Fruit fly (Drosophila melanogaster) whole organism, embryonic: ENCODE data around the gene mRpS18B.

Experiments used
- ATbp ChIP-seq: fragments of 200-800 bp; sonication (Bioruptor generic); optimal IDR thresholded peaks from 2 replicates; lab custom pipeline; 2017; ENCODE audit warnings: missing biosample characterization, mild to moderate bottlenecking, missing genetic modification characterization, missing genetic modification reagents
- Atf6 ChIP-seq: fragments of 200-800 bp; sonication (Bioruptor generic); IDR thresholded peaks from 2 replicates; pipeline ENCODE4 v1.3.6; 2022; ENCODE audit warnings: missing biosample characterization, missing genetic modification characterization
- C15 ChIP-seq: fragments of 200-800 bp; sonication (Bioruptor generic); IDR thresholded peaks from 3 replicates; pipeline ENCODE4 v1.3.6; 2022; ENCODE audit warnings: missing biosample characterization, missing genetic modification characterization
- CG10321 ChIP-seq: fragments of 200-800 bp; sonication (Bioruptor generic); IDR thresholded peaks from 2 replicates; pipeline ENCODE4 v1.3.6; 2022; ENCODE audit warnings: missing biosample characterization, missing genetic modification characterization
- CG10543 ChIP-seq: fragments of 200-800 bp; sonication (Bioruptor generic); optimal IDR thresholded peaks from 3 replicates; lab custom pipeline; 2017; ENCODE audit warnings: missing biosample characterization, mild to moderate bottlenecking, missing genetic modification characterization, moderate library complexity
- CG10565 ChIP-seq: fragments of 200-800 bp; sonication (Bioruptor generic); optimal IDR thresholded peaks from 3 replicates; lab custom pipeline; 2016; ENCODE audit warnings: missing biosample characterization, mild to moderate bottlenecking, missing genetic modification characterization
- CG10959 ChIP-seq: fragments of 200-800 bp; sonication (Bioruptor generic); IDR thresholded peaks from 2 replicates; pipeline ENCODE4 v1.3.6; 2022; ENCODE audit warnings: missing biosample characterization, missing genetic modification characterization
- CG11247 ChIP-seq: fragments of 200-800 bp; sonication (Bioruptor generic); IDR thresholded peaks from 2 replicates; pipeline ENCODE4 v1.3.6; 2022; ENCODE audit warnings: missing biosample characterization, missing genetic modification characterization
- CG11456 ChIP-seq: fragments of 200-800 bp; sonication (Bioruptor generic); IDR thresholded peaks from 3 replicates; pipeline ENCODE4 v1.3.6; 2022; ENCODE audit warnings: missing biosample characterization, missing genetic modification characterization
- CG11696 ChIP-seq: fragments of 200-800 bp; sonication (Bioruptor generic); IDR thresholded peaks from 2 replicates; pipeline ENCODE4 v1.3.6; 2022; ENCODE audit warnings: missing biosample characterization, missing genetic modification characterization
- CG11723 ChIP-seq: fragments of 200-800 bp; sonication (Bioruptor generic); optimal IDR thresholded peaks from 2 replicates; lab custom pipeline; 2017; ENCODE audit warnings: missing biosample characterization, mild to moderate bottlenecking, missing genetic modification characterization
- CG12769 ChIP-seq: fragments of 200-800 bp; sonication (Bioruptor generic); optimal IDR thresholded peaks from 2 replicates; lab custom pipeline; 2019; ENCODE audit warnings: missing biosample characterization, mild to moderate bottlenecking, missing genetic modification characterization, moderate library complexity
- CG14667 ChIP-seq: fragments of 200-800 bp; sonication (Bioruptor generic); IDR thresholded peaks from 2 replicates; pipeline ENCODE4 v1.3.6; 2022; ENCODE audit warnings: missing biosample characterization, missing genetic modification characterization
- CG16813 ChIP-seq: fragments of 200-800 bp; sonication (Bioruptor generic); IDR thresholded peaks from 3 replicates; pipeline ENCODE4 v1.3.6; 2022; ENCODE audit warnings: missing biosample characterization, missing genetic modification characterization; ENCODE audit not compliant: partially characterized antibody
- CG17359 ChIP-seq: fragments of 200-800 bp; sonication (Bioruptor generic); optimal IDR thresholded peaks from 3 replicates; lab custom pipeline; 2018; ENCODE audit warnings: missing biosample characterization, mild to moderate bottlenecking, missing genetic modification characterization, moderate library complexity
- CG17829 ChIP-seq: fragments of 200-800 bp; optimal IDR thresholded peaks from 2 replicates; lab custom pipeline; 2019; ENCODE audit warnings: missing biosample characterization, mild to moderate bottlenecking, missing genetic modification characterization, moderate library complexity
- CG18764 ChIP-seq: fragments of 200-800 bp; sonication (Bioruptor generic); optimal IDR thresholded peaks from 3 replicates; lab custom pipeline; 2016; ENCODE audit warnings: missing biosample characterization, missing genetic modification characterization
- CG2712 ChIP-seq: fragments of 200-800 bp; optimal IDR thresholded peaks from 3 replicates; lab custom pipeline; 2019; ENCODE audit warnings: missing biosample characterization, mild to moderate bottlenecking, missing genetic modification characterization, moderate library complexity
- CG3163 ChIP-seq: fragments of 200-800 bp; sonication (Bioruptor generic); optimal IDR thresholded peaks from 3 replicates; lab custom pipeline; 2016; ENCODE audit warnings: missing biosample characterization, missing genetic modification characterization
- CG3407 ChIP-seq: fragments of 200-800 bp; sonication (Bioruptor generic); optimal IDR thresholded peaks from 2 replicates; lab custom pipeline; 2018; ENCODE audit warnings: missing biosample characterization, mild to moderate bottlenecking, missing genetic modification characterization
- CG4404 ChIP-seq: fragments of 200-800 bp; sonication (Bioruptor generic); IDR thresholded peaks from 2 replicates; pipeline ENCODE4 v1.3.6; 2022; ENCODE audit warnings: missing biosample characterization, missing genetic modification characterization
- CG4854 ChIP-seq: fragments of 200-800 bp; sonication (Bioruptor generic); optimal IDR thresholded peaks from 2 replicates; lab custom pipeline; 2016; ENCODE audit warnings: missing biosample characterization, missing genetic modification characterization, inconsistent platforms
- CG6175 ChIP-seq: fragments of 200-800 bp; sonication (Bioruptor generic); IDR thresholded peaks from 3 replicates; pipeline ENCODE4 v1.3.6; 2022; ENCODE audit warnings: missing biosample characterization, missing genetic modification characterization
- CG7556 ChIP-seq: fragments of 200-800 bp; sonication (Bioruptor generic); optimal IDR thresholded peaks from 2 replicates; lab custom pipeline; 2017; ENCODE audit warnings: missing biosample characterization, mild to moderate bottlenecking, missing genetic modification characterization
- CG7839 ChIP-seq: fragments of 200-800 bp; sonication (Bioruptor generic); optimal IDR thresholded peaks from 3 replicates; lab custom pipeline; 2018; ENCODE audit warnings: missing biosample characterization, mild to moderate bottlenecking, missing genetic modification characterization, moderate library complexity
- CG9437 ChIP-seq: fragments of 200-800 bp; sonication (Bioruptor generic); optimal IDR thresholded peaks from 2 replicates; lab custom pipeline; 2018; ENCODE audit warnings: missing biosample characterization, mild to moderate bottlenecking, missing genetic modification characterization
- Doc2 ChIP-seq: fragments of 200-800 bp; sonication (Bioruptor generic); IDR thresholded peaks from 2 replicates; pipeline ENCODE4 v1.3.6; 2022; ENCODE audit warnings: missing biosample characterization, missing genetic modification characterization
- Gug ChIP-seq: fragments of 200-800 bp; sonication (Bioruptor generic); IDR thresholded peaks from 4 replicates; pipeline ENCODE4 v1.3.6; 2022; ENCODE audit warnings: missing biosample characterization, missing genetic modification characterization
- H15 ChIP-seq: fragments of 200-800 bp; sonication (Bioruptor generic); IDR thresholded peaks from 3 replicates; pipeline ENCODE4 v1.3.6; 2022; ENCODE audit warnings: missing biosample characterization, missing genetic modification characterization
- Hand ChIP-seq: fragments of 200-800 bp; sonication (Bioruptor generic); optimal IDR thresholded peaks from 2 replicates; lab custom pipeline; 2017; ENCODE audit warnings: mild to moderate bottlenecking, missing biosample characterization, missing genetic modification reagents, missing genetic modification characterization
- Max ChIP-seq: fragments of 200-800 bp; sonication (Bioruptor generic); optimal IDR thresholded peaks from 2 replicates; lab custom pipeline; 2016; ENCODE audit warnings: missing biosample characterization, mild to moderate bottlenecking, missing genetic modification characterization
- Sox100B ChIP-seq: fragments of 200-800 bp; sonication (Bioruptor generic); optimal IDR thresholded peaks from 3 replicates; lab custom pipeline; 2018; ENCODE audit warnings: missing biosample characterization, mild to moderate bottlenecking, missing genetic modification characterization
- TFAM ChIP-seq: fragments of 200-800 bp; sonication (Bioruptor generic); optimal IDR thresholded peaks from 2 replicates; lab custom pipeline; 2017; ENCODE audit warnings: missing biosample characterization, missing genetic modification characterization, inconsistent platforms
- Xrp1 ChIP-seq: fragments of 200-800 bp; sonication (Bioruptor generic); IDR thresholded peaks from 2 replicates; pipeline ENCODE4 v1.3.6; 2022; ENCODE audit warnings: missing biosample characterization, missing genetic modification characterization
- bcd ChIP-seq: fragments of 200-800 bp; sonication (Bioruptor generic); optimal IDR thresholded peaks from 2 replicates; lab custom pipeline; 2017; ENCODE audit warnings: missing biosample characterization, mild to moderate bottlenecking, missing genetic modification characterization
- cg ChIP-seq: fragments of 200-800 bp; sonication (Bioruptor generic); optimal IDR thresholded peaks from 3 replicates; lab custom pipeline; 2019; ENCODE audit warnings: missing biosample characterization, mild to moderate bottlenecking, missing genetic modification characterization, moderate library complexity
- dpn ChIP-seq, 2 experiments: fragments of 200-800 bp; sonication (Bioruptor generic); optimal IDR thresholded peaks; 3 replicates each; lab custom pipeline; 2016; ENCODE audit warnings: missing biosample characterization in 2 of 2, missing genetic modification characterization in 2 of 2
- ewg ChIP-seq: fragments of 200-800 bp; sonication (Bioruptor generic); optimal IDR thresholded peaks from 3 replicates; lab custom pipeline; 2017; ENCODE audit warnings: mild to moderate bottlenecking, missing biosample characterization, missing genetic modification reagents, missing genetic modification characterization
- h ChIP-seq: fragments of >200 bp; optimal IDR thresholded peaks from 2 replicates; lab custom pipeline; 2017
- hkb ChIP-seq, 2 experiments: fragments of 200-800 bp in 1 of 2; fragments of >200 bp in 1 of 2; sonication (Bioruptor generic) in 1 of 2; IDR thresholded peaks in 1 of 2; optimal IDR thresholded peaks in 1 of 2; 2 replicates each; pipeline versions ENCODE4 v1.3.6 to Lab custom; 2017 to 2022; ENCODE audit warnings: missing biosample characterization in 1 of 2, missing genetic modification characterization in 1 of 2
- p53 ChIP-seq: fragments of 200-800 bp; sonication (Bioruptor generic); optimal IDR thresholded peaks from 2 replicates; lab custom pipeline; 2016; ENCODE audit warnings: missing biosample characterization, missing genetic modification characterization
- ranshi ChIP-seq: fragments of 200-800 bp; sonication (Bioruptor generic); IDR thresholded peaks from 2 replicates; pipeline ENCODE4 v1.3.6; 2022; ENCODE audit warnings: missing biosample characterization, missing genetic modification characterization
- salm ChIP-seq: fragments of 200-800 bp; sonication (Bioruptor generic); optimal IDR thresholded peaks from 2 replicates; lab custom pipeline; 2018; ENCODE audit warnings: missing biosample characterization, mild to moderate bottlenecking, missing genetic modification characterization
- sima ChIP-seq: fragments of 200-800 bp; sonication (Bioruptor generic); optimal IDR thresholded peaks from 2 replicates; lab custom pipeline; 2016; ENCODE audit warnings: missing biosample characterization, missing genetic modification characterization
- sr ChIP-seq: fragments of 200-800 bp; sonication (Bioruptor generic); IDR thresholded peaks from 3 replicates; pipeline ENCODE4 v1.3.6; 2022; ENCODE audit warnings: missing biosample characterization, missing genetic modification characterization
- tll ChIP-seq, 2 experiments: fragments of 200-800 bp in 1 of 2; fragments of >200 bp in 1 of 2; sonication (Bioruptor generic) in 1 of 2; optimal IDR thresholded peaks; 2 replicates each; lab custom pipeline; 2017 to 2019; ENCODE audit warnings: missing biosample characterization in 2 of 2, missing genetic modification characterization in 2 of 2, mild to moderate bottlenecking in 1 of 2, moderate library complexity in 1 of 2
- vfl ChIP-seq: fragments of 200-800 bp; sonication (Bioruptor generic); optimal IDR thresholded peaks from 2 replicates; lab custom pipeline; 2016; ENCODE audit warnings: missing biosample characterization, missing genetic modification characterization
- zen2 ChIP-seq: fragments of 200-800 bp; sonication (Bioruptor generic); IDR thresholded peaks from 3 replicates; pipeline ENCODE4 v1.3.6; 2022; ENCODE audit warnings: missing biosample characterization, missing genetic modification characterization; ENCODE audit not compliant: partially characterized antibody

The mRpS18B gene

dm6 chr2L:20120388-20121232 lies 23.6 kb upstream of the mRpS18B start (continued):
- TF ChIP-seq CG6175 (peak; percentile 77), CG11456 (GFP tag; lab: Robert Waterston, UW) (peak; percentile 100), sima (GFP tag; lab: Kevin White, UChicago) (peak; percentile 5), CG10321 (GFP tag; lab: Robert Waterston, UW) (peak; percentile 29; the same call in 1 of the 2 replicates), cg (GFP tag; lab: Kevin White, UChicago) (no peak), CG14667 (GFP tag; lab: Robert Waterston, UW) (peak; percentile 95), Gug (GFP tag; lab: Robert Waterston, UW) (peak; percentile 97), CG2712 (tag; lab: Kevin White, UChicago) (peak; percentile 80), CG11247 (GFP tag; lab: Robert Waterston, UW) (peak; percentile 98), CG7839 (tag; lab: Kevin White, UChicago) (peak; percentile 87), CG11723 (GFP tag; lab: Kevin White, UChicago) (peak; percentile 19), vfl (GFP tag; lab: Kevin White, UChicago) (peak; percentile 49), C15 (GFP tag; lab: Robert Waterston, UW) (0 out of 3 replicates have a peak, but pooled peaks have one; percentile 39), Atf6 (GFP tag; lab: Robert Waterston, UW) (peak; percentile 65), CG10543 (peak; percentile 29), sr (GFP tag; lab: Robert Waterston, UW) (peak; percentile 81), salm (tag; lab: Kevin White, UChicago) (no peak), CG18764 (GFP tag; lab: Kevin White, UChicago) (peak; percentile 82), hkb (optimal IDR thresholded peaks at IDR 0.05; lab: Kevin White, UChicago) (peak; percentile 80), hkb (GFP tag; IDR thresholded peaks at IDR 0.05; lab: Robert Waterston, UW) (no peak; the same call in 1 of the 2 replicates), p53 (GFP tag; lab: Kevin White, UChicago) (peak; percentile 92), CG16813 (peak; percentile 84), Sox100B (GFP tag; lab: Kevin White, UChicago) (peak; percentile 57), CG12769 (tag; lab: Kevin White, UChicago) (peak; percentile 81), CG17829 (tag; lab: Kevin White, UChicago) (peak; percentile 87), CG9437 (GFP tag; lab: Kevin White, UChicago) (peak; percentile 68), CG10959 (GFP tag; lab: Robert Waterston, UW) (peak; percentile 94), CG3407 (GFP tag; lab: Kevin White, UChicago) (peak; percentile 68), CG11696 (GFP tag; lab: Robert Waterston, UW) (no peak), ewg (GFP tag; lab: Kevin White, UChicago) (peak; percentile 67), dpn (GFP tag; optimal IDR thresholded peaks at IDR 0.05; lab: Kevin White, UChicago) (peak; percentile 96), CG7556 (peak; percentile 70), Xrp1 (GFP tag; lab: Robert Waterston, UW) (peak; percentile 68), h (lab: Kevin White, UChicago) (no peak), CG4854 (GFP tag; lab: Kevin White, UChicago) (peak; percentile 62), zen2 (GFP tag; lab: Robert Waterston, UW) (peak; percentile 56; the same call in 2 of the 3 replicates), TFAM (GFP tag; lab: Kevin White, UChicago) (no peak), ranshi (GFP tag; lab: Robert Waterston, UW) (peak; percentile 94), ATbp (peak; percentile 42), bcd (GFP tag; lab: Kevin White, UChicago) (peak; percentile 86), CG3163 (GFP tag; lab: Kevin White, UChicago) (peak; percentile 82), Doc2 (GFP tag; lab: Robert Waterston, UW) (peak; percentile 83), CG17359 (tag; lab: Kevin White, UChicago) (peak; percentile 81), Max (GFP tag; lab: Kevin White, UChicago) (peak; percentile 60), CG4404 (GFP tag; lab: Robert Waterston, UW) (peak; percentile 79), H15 (peak; percentile 95), CG10565 (GFP tag; lab: Kevin White, UChicago) (peak; percentile 31), Hand (no peak), tll (GFP tag; optimal IDR thresholded peaks at IDR 0.05; lab: Kevin White, UChicago) (peak in 1 of 2 experiments; percentile 62)
